Worm (Caenorhabditis elegans): ENCODE data around the gene rhr-1.

Gene rhr-1

ce11 chrV:5408223-5408622, 19.7 kb upstream of the rhr-1 start, which contains the start of gene C25A6.1:
TSS of gene C25A6.1 (plus strand) at chrV:5408523.
- TF ChIP-seq mdl-1 (tag; optimal IDR thresholded peaks at IDR 0.05) (no peak), lsy-12 (tag; optimal IDR thresholded peaks at IDR 0.05) (no peak), pqm-1 (tag; optimal IDR thresholded peaks at IDR 0.05) (no peak), elt-2 (tag; optimal IDR thresholded peaks at IDR 0.05) (no peak), nhr-43 (tag; optimal IDR thresholded peaks at IDR 0.05; ENCODE audit: poor library complexity, severe bottlenecking) (no peak), snpc-4 (tag; optimal IDR thresholded peaks at IDR 0.05) (no peak), nhr-25 (tag; optimal IDR thresholded peaks at IDR 0.05) (no peak), aly-2 (tag; optimal IDR thresholded peaks at IDR 0.05) (no peak), unc-62 (GFP tag; optimal IDR thresholded peaks at IDR 0.05) (no peak), tbx-2 (tag; optimal IDR thresholded peaks at IDR 0.05) (no peak), daf-12 (tag; optimal IDR thresholded peaks at IDR 0.05) (no peak), skn-1 (tag; optimal IDR thresholded peaks at IDR 0.05) (no peak), nhr-28 (tag; optimal IDR thresholded peaks at IDR 0.05) (no peak)

- no peak for TF ChIP-seq skn-1 (tag; optimal IDR thresholded peaks at IDR 0.05)
- peak; percentile 1 for TF ChIP-seq lin-39 (tag; optimal IDR thresholded peaks at IDR 0.05)
- TF ChIP-seq unc-62 (GFP tag; optimal IDR thresholded peaks at IDR 0.05): peak; percentile 78
- TF ChIP-seq egl-27 (tag; optimal IDR thresholded peaks at IDR 0.05): no peak
These were observed 19.0 kb upstream of the rhr-1 start for ce11 chrV:5408921-5409320.

ce11 chrV:5410679-5411078, 17.3 kb upstream of the rhr-1 start, which contains the start of gene F08F3.4:
TSS of gene F08F3.4 (plus strand) at chrV:5410955.
- TF ChIP-seq eor-1 (tag; optimal IDR thresholded peaks at IDR 0.05) (no peak), lsy-12 (tag; optimal IDR thresholded peaks at IDR 0.05) (peak; percentile 52), lin-39 (tag; optimal IDR thresholded peaks at IDR 0.05) (no peak), elt-3 (tag; optimal IDR thresholded peaks at IDR 0.05) (peak in 1 of 3 experiments; percentile 23), nhr-23 (tag; optimal IDR thresholded peaks at IDR 0.05) (peak; percentile 38), mdl-1 (tag; optimal IDR thresholded peaks at IDR 0.05) (peak; percentile 12), zag-1 (tag; optimal IDR thresholded peaks at IDR 0.05) (no peak), nhr-25 (tag; optimal IDR thresholded peaks at IDR 0.05) (peak; percentile 50), nhr-43 (tag; optimal IDR thresholded peaks at IDR 0.05; ENCODE audit: poor library complexity, severe bottlenecking) (peak; percentile 83)

DNA sequence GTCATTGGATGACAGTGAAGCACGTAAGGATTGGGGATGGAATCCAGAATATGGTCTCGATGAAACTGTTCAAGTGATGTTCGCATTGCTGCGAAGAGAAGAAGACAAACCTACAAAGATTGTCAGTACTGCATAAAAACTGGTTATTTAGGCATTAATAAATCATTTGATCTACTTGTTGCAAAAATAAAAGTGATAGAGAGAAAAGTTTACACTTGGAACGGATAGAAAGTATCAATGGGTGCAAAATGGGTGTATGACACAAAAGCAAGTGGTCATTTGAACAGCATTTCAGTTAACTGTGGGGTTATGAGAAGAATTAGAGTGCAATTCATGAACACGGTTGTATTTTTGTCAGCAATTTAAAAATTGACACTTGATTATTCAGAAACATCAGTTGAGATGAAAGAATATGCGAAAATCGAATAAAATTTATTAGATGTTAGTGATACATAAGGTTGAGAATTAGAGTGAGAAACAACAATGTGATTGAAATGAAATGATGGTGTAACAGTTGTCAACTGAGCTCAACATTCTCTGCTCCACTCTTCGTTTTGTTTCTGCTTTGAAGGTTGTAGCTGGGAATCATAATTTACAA, 15.1 kb upstream of the rhr-1 start, which contains the start of gene F08F3.10:
TSS of gene F08F3.10 (plus strand) at position 548 of the 598 bp plus-strand sequence.
- TF ChIP-seq ama-1 (optimal IDR thresholded peaks at IDR 0.05): peak; percentile 49
- no peak for TF ChIP-seq pha-4 (tag; optimal IDR thresholded peaks at IDR 0.05)

DNA sequence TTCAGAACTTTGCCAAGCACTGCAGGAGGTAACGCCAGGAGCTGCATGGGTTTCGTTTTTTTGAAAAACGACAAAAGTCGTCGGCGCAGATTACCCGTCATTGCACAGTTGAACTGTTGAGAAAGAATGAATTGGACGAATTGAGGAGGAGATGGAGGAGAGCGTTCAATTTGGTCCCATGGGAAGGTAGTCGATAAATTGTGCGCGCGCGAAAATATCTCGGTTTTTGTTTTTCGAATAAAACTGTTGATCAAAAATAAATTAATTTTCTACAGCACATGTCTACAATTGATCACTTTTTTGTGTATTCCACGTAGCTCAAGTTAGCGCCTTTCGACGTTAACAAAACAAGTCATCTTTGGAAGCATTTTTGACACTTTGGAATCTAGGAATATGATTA, 8.0 kb upstream of the rhr-1 start, which contains the start of gene F08F3.6:
TSS of gene F08F3.6 (minus strand) at position 153 of the 400 bp plus-strand sequence.
- TF ChIP-seq sea-2 (GFP tag; optimal IDR thresholded peaks at IDR 0.05): no peak

- no peak for TF ChIP-seq daf-12 (tag; optimal IDR thresholded peaks at IDR 0.05)
- TF ChIP-seq unc-39 (tag; optimal IDR thresholded peaks at IDR 0.05): no peak
- peak; percentile 40 for TF ChIP-seq nhr-76 (tag; optimal IDR thresholded peaks at IDR 0.05)
- no peak for TF ChIP-seq ama-1 (optimal IDR thresholded peaks at IDR 0.05)
- no peak for TF ChIP-seq nhr-43 (tag; optimal IDR thresholded peaks at IDR 0.05; ENCODE audit: poor library complexity, severe bottlenecking)
These were observed 4.8 kb upstream of the rhr-1 start, which contains the start of gene cyp-14A5 for ce11 chrV:5423120-5423519. TSS of gene cyp-14A5 (minus strand) at chrV:5423282.

ce11 chrV:5425008-5425407, 3.0 kb upstream of the rhr-1 start:
- TF ChIP-seq unc-62 (GFP tag; optimal IDR thresholded peaks at IDR 0.05) (no peak), elt-3 (tag; optimal IDR thresholded peaks at IDR 0.05) (peak; percentile 28 to 84 (median 31)), lsy-12 (tag; optimal IDR thresholded peaks at IDR 0.05) (peak; percentile 1), nhr-23 (tag; optimal IDR thresholded peaks at IDR 0.05) (peak; percentile 68), nhr-76 (tag; optimal IDR thresholded peaks at IDR 0.05) (peak; percentile 75), ceh-82 (tag; optimal IDR thresholded peaks at IDR 0.05) (no peak), nhr-11 (tag; optimal IDR thresholded peaks at IDR 0.05) (no peak), lin-39 (tag; optimal IDR thresholded peaks at IDR 0.05) (no peak), nhr-237 (tag; optimal IDR thresholded peaks at IDR 0.05) (no peak), egl-5 (tag; optimal IDR thresholded peaks at IDR 0.05) (no peak), zag-1 (tag; optimal IDR thresholded peaks at IDR 0.05) (no peak), mdl-1 (tag; optimal IDR thresholded peaks at IDR 0.05) (peak; percentile 87), R02D3.7 (tag; optimal IDR thresholded peaks at IDR 0.05) (no peak), nhr-28 (tag; optimal IDR thresholded peaks at IDR 0.05) (no peak), nhr-77 (tag; optimal IDR thresholded peaks at IDR 0.05) (no peak), nfya-1 (tag; optimal IDR thresholded peaks at IDR 0.05; ENCODE audit: insufficient read depth) (no peak), nhr-43 (tag; optimal IDR thresholded peaks at IDR 0.05; ENCODE audit: poor library complexity, severe bottlenecking) (peak; percentile 73), ceh-9 (tag; optimal IDR thresholded peaks at IDR 0.05) (no peak), jun-1 (tag; optimal IDR thresholded peaks at IDR 0.05) (peak; percentile 9), unc-39 (tag; optimal IDR thresholded peaks at IDR 0.05) (no peak), pqm-1 (tag; optimal IDR thresholded peaks at IDR 0.05) (peak; percentile 73), elt-1 (tag; optimal IDR thresholded peaks at IDR 0.05) (peak; percentile 99), elt-2 (tag; optimal IDR thresholded peaks at IDR 0.05) (peak; percentile 95), nhr-25 (tag; optimal IDR thresholded peaks at IDR 0.05) (peak; percentile 87)
